Fruit fly (Drosophila melanogaster) whole organism, embryonic: ENCODE measurements around the gene CG31867.

ENCODE experiments used
- CG10979 ChIP-seq: fragments of 200-800 bp; sonication (Bioruptor generic); optimal IDR thresholded peaks from 2 replicates; lab custom pipeline; 2018; ENCODE audit warnings: missing biosample characterization, mild to moderate bottlenecking, missing genetic modification characterization, moderate library complexity
- CG11456 ChIP-seq: fragments of 200-800 bp; sonication (Bioruptor generic); IDR thresholded peaks from 3 replicates; pipeline ENCODE4 v1.3.6; 2022; ENCODE audit warnings: missing biosample characterization, missing genetic modification characterization
- CG12104 ChIP-seq: fragments of 200-800 bp; sonication (Bioruptor generic); optimal IDR thresholded peaks from 3 replicates; lab custom pipeline; 2016; ENCODE audit warnings: missing biosample characterization, missing genetic modification characterization
- CG12155 ChIP-seq: fragments of 200-800 bp; sonication (Bioruptor generic); optimal IDR thresholded peaks from 3 replicates; lab custom pipeline; 2016; ENCODE audit warnings: missing biosample characterization, missing genetic modification characterization
- CG14710 ChIP-seq: fragments of 200-800 bp; sonication (Bioruptor generic); optimal IDR thresholded peaks from 3 replicates; lab custom pipeline; 2019; ENCODE audit warnings: missing biosample characterization, mild to moderate bottlenecking, missing genetic modification characterization, moderate library complexity
- CG1602 ChIP-seq: fragments of 200-800 bp; sonication (Bioruptor generic); optimal IDR thresholded peaks from 3 replicates; lab custom pipeline; 2016; ENCODE audit warnings: missing biosample characterization, missing genetic modification characterization
- CG17328 ChIP-seq: fragments of 200-800 bp; sonication (Bioruptor generic); IDR thresholded peaks from 2 replicates; pipeline ENCODE4 v1.3.6; 2022; ENCODE audit warnings: missing biosample characterization, missing genetic modification characterization
- CG17359 ChIP-seq: fragments of 200-800 bp; sonication (Bioruptor generic); optimal IDR thresholded peaks from 3 replicates; lab custom pipeline; 2018; ENCODE audit warnings: missing biosample characterization, mild to moderate bottlenecking, missing genetic modification characterization, moderate library complexity
- CG17361 ChIP-seq: fragments of 200-800 bp; sonication (Bioruptor generic); IDR thresholded peaks from 3 replicates; pipeline ENCODE4 v1.3.6; 2022; ENCODE audit warnings: missing biosample characterization, missing genetic modification characterization
- CG18262 ChIP-seq: fragments of 200-800 bp; optimal IDR thresholded peaks from 3 replicates; lab custom pipeline; 2019; ENCODE audit warnings: missing biosample characterization, mild to moderate bottlenecking, missing genetic modification characterization, moderate library complexity
- CG2199 ChIP-seq: fragments of 200-800 bp; sonication (Bioruptor generic); IDR thresholded peaks from 3 replicates; pipeline ENCODE4 v1.3.6; 2022; ENCODE audit warnings: missing biosample characterization, missing genetic modification characterization
- CG2202 ChIP-seq: fragments of 200-800 bp; sonication (Bioruptor generic); optimal IDR thresholded peaks from 2 replicates; lab custom pipeline; 2018; ENCODE audit warnings: missing biosample characterization, mild to moderate bottlenecking, missing genetic modification characterization
- CG7839 ChIP-seq: fragments of 200-800 bp; sonication (Bioruptor generic); optimal IDR thresholded peaks from 3 replicates; lab custom pipeline; 2018; ENCODE audit warnings: missing biosample characterization, mild to moderate bottlenecking, missing genetic modification characterization, moderate library complexity
- E2f2 ChIP-seq: fragments of 200-800 bp; sonication (Bioruptor generic); IDR thresholded peaks from 2 replicates; pipeline ENCODE4 v1.3.6; 2022; ENCODE audit warnings: missing biosample characterization, missing genetic modification characterization
- H2.0 ChIP-seq: fragments of 200-800 bp; sonication (Bioruptor generic); IDR thresholded peaks from 2 replicates; pipeline ENCODE4 v1.3.6; 2022; ENCODE audit warnings: missing biosample characterization, missing genetic modification characterization
- Hr3 ChIP-seq: fragments of 200-800 bp; sonication (Bioruptor generic); optimal IDR thresholded peaks from 3 replicates; lab custom pipeline; 2016; ENCODE audit warnings: missing biosample characterization, missing genetic modification characterization
- Sox102F ChIP-seq: fragments of 200-800 bp; sonication (Bioruptor generic); optimal IDR thresholded peaks from 2 replicates; lab custom pipeline; 2018; ENCODE audit warnings: missing biosample characterization, mild to moderate bottlenecking, missing genetic modification characterization, moderate library complexity
- Xbp1 ChIP-seq: fragments of 200-800 bp; sonication (Bioruptor generic); optimal IDR thresholded peaks from 3 replicates; lab custom pipeline; 2016; ENCODE audit warnings: missing biosample characterization, mild to moderate bottlenecking, missing genetic modification characterization
- ara ChIP-seq: fragments of 200-800 bp; sonication (Bioruptor generic); IDR thresholded peaks from 2 replicates; pipeline ENCODE4 v1.3.6; 2022; ENCODE audit warnings: missing biosample characterization, missing genetic modification characterization
- bowl ChIP-seq: fragments of 200-800 bp; sonication (Bioruptor generic); IDR thresholded peaks from 2 replicates; pipeline ENCODE4 v1.3.6; 2022; ENCODE audit warnings: missing biosample characterization, missing genetic modification characterization
- bsh ChIP-seq, 2 experiments: fragments of 200-800 bp; sonication (Bioruptor generic); optimal IDR thresholded peaks; 2 replicates each; lab custom pipeline; 2017 to 2018; ENCODE audit warnings: mild to moderate bottlenecking in 2 of 2, missing biosample characterization in 2 of 2, missing genetic modification characterization in 2 of 2, moderate library complexity in 1 of 2
- chif ChIP-seq, 2 experiments: fragments of 200-800 bp; sonication (Bioruptor generic); optimal IDR thresholded peaks; 3 replicates each; lab custom pipeline; 2016; ENCODE audit warnings: missing biosample characterization in 2 of 2, missing genetic modification characterization in 2 of 2
- chm ChIP-seq: fragments of 200-800 bp; sonication (Bioruptor generic); IDR thresholded peaks from 2 replicates; pipeline ENCODE4 v1.3.6; 2022; ENCODE audit warnings: missing biosample characterization, missing genetic modification characterization
- ci ChIP-seq: fragments of 200-800 bp; sonication (Bioruptor generic); IDR thresholded peaks from 3 replicates; pipeline ENCODE4 v1.3.6; 2022; ENCODE audit warnings: missing biosample characterization, missing genetic modification characterization
- danr ChIP-seq: fragments of 200-800 bp; sonication (Bioruptor generic); IDR thresholded peaks from 2 replicates; pipeline ENCODE4 v1.3.6; 2022; ENCODE audit warnings: missing biosample characterization, missing genetic modification characterization
- fu2 ChIP-seq: fragments of 200-800 bp; sonication (Bioruptor generic); optimal IDR thresholded peaks from 2 replicates; lab custom pipeline; 2016; ENCODE audit warnings: missing biosample characterization, missing genetic modification characterization
- gsb-n ChIP-seq: fragments of 200-800 bp; sonication (Bioruptor generic); optimal IDR thresholded peaks from 3 replicates; lab custom pipeline; 2018; ENCODE audit warnings: missing biosample characterization, mild to moderate bottlenecking, missing genetic modification characterization
- knrl ChIP-seq: fragments of 200-800 bp; sonication (Bioruptor generic); IDR thresholded peaks from 3 replicates; pipeline ENCODE4 v1.3.6; 2022; ENCODE audit warnings: missing biosample characterization, missing genetic modification characterization; ENCODE audit not compliant: partially characterized antibody
- lilli ChIP-seq: fragments of 200-800 bp; sonication (Bioruptor generic); optimal IDR thresholded peaks from 3 replicates; lab custom pipeline; 2016; ENCODE audit warnings: missing biosample characterization, missing genetic modification characterization
- oc ChIP-seq: fragments of 200-800 bp; sonication (Bioruptor generic); optimal IDR thresholded peaks from 2 replicates; lab custom pipeline; 2018; ENCODE audit warnings: missing biosample characterization, mild to moderate bottlenecking, missing genetic modification characterization, moderate library complexity
- peb ChIP-seq: fragments of 200-800 bp; sonication (Bioruptor generic); IDR thresholded peaks from 2 replicates; pipeline ENCODE4 v1.3.6; 2022; ENCODE audit warnings: missing biosample characterization, missing genetic modification characterization
- phol ChIP-seq: fragments of 200-800 bp; sonication (Bioruptor generic); optimal IDR thresholded peaks from 3 replicates; lab custom pipeline; 2018; ENCODE audit warnings: missing biosample characterization, mild to moderate bottlenecking, missing genetic modification characterization, moderate library complexity
- prd ChIP-seq, 3 experiments: fragments of >200 bp in 2 of 3; fragments of 200-800 bp in 1 of 3; sonication (Bioruptor generic) in 1 of 3; optimal IDR thresholded peaks in 2 of 3; IDR thresholded peaks in 1 of 3; 2 replicates in 2 of 3; 3 replicates in 1 of 3; pipeline versions ENCODE4 v1.3.6 to Lab custom; 2017 to 2022; ENCODE audit warnings: missing biosample characterization in 1 of 3, missing genetic modification characterization in 1 of 3
- pum ChIP-seq: fragments of 200-800 bp; sonication (Bioruptor generic); optimal IDR thresholded peaks from 2 replicates; lab custom pipeline; 2016; ENCODE audit warnings: missing biosample characterization, missing genetic modification characterization
- repo ChIP-seq: fragments of 200-800 bp; sonication (Bioruptor generic); optimal IDR thresholded peaks from 2 replicates; lab custom pipeline; 2016; ENCODE audit warnings: missing biosample characterization, missing genetic modification characterization
- run ChIP-seq: fragments of 200-800 bp; sonication (Bioruptor generic); optimal IDR thresholded peaks from 3 replicates; lab custom pipeline; 2018; ENCODE audit warnings: missing biosample characterization, mild to moderate bottlenecking, missing genetic modification characterization
- salm ChIP-seq: fragments of 200-800 bp; sonication (Bioruptor generic); optimal IDR thresholded peaks from 2 replicates; lab custom pipeline; 2018; ENCODE audit warnings: missing biosample characterization, mild to moderate bottlenecking, missing genetic modification characterization
- seq ChIP-seq: fragments of 200-800 bp; sonication (Bioruptor generic); IDR thresholded peaks from 2 replicates; pipeline ENCODE4 v1.3.6; 2022; ENCODE audit warnings: missing biosample characterization, missing genetic modification characterization
- sisA ChIP-seq: fragments of 200-800 bp; sonication (Bioruptor generic); IDR thresholded peaks from 2 replicates; pipeline ENCODE4 v1.3.6; 2022; ENCODE audit warnings: missing biosample characterization, missing genetic modification characterization
- stwl ChIP-seq: fragments of 200-800 bp; sonication (Bioruptor generic); optimal IDR thresholded peaks from 3 replicates; lab custom pipeline; 2018; ENCODE audit warnings: missing biosample characterization, mild to moderate bottlenecking, missing genetic modification characterization, moderate library complexity
- tin ChIP-seq: fragments of 200-800 bp; sonication (Bioruptor generic); optimal IDR thresholded peaks from 3 replicates; lab custom pipeline; 2016; ENCODE audit warnings: missing biosample characterization, missing genetic modification characterization
- tio ChIP-seq: fragments of 200-800 bp; sonication (Bioruptor generic); optimal IDR thresholded peaks from 2 replicates; lab custom pipeline; 2017; ENCODE audit warnings: missing biosample characterization, missing genetic modification characterization, inconsistent platforms
- trh ChIP-seq: fragments of 200-800 bp; sonication (Bioruptor generic); optimal IDR thresholded peaks from 2 replicates; lab custom pipeline; 2016; ENCODE audit warnings: missing biosample characterization, missing genetic modification characterization
- zfh1 ChIP-seq: fragments of 200-800 bp; sonication (Bioruptor generic); IDR thresholded peaks from 3 replicates; pipeline ENCODE4 v1.3.6; 2022; ENCODE audit warnings: missing biosample characterization, missing genetic modification characterization

Gene CG31867

dm6 chr2L:11189116-11189449 is 43.9 kb upstream of the CG31867 start (continued):
- TF ChIP-seq phol = peak; percentile 65
- peak; percentile 17; the same call in 1 of the 2 replicates for TF ChIP-seq E2f2
- peak; percentile 20 for TF ChIP-seq salm (tag; lab: Kevin White, UChicago)
- TF ChIP-seq Hr3 = peak; percentile 56
- TF ChIP-seq ci (GFP tag; lab: Robert Waterston, UW) = 0 out of 3 replicates have a peak, but pooled peaks have one; percentile 13
- peak; percentile 55; the same call in 1 of the 3 replicates for TF ChIP-seq zfh1 (GFP tag; lab: Robert Waterston, UW)
- TF ChIP-seq CG12104 (GFP tag; lab: Kevin White, UChicago) = peak; percentile 14
- no peak for TF ChIP-seq prd (optimal IDR thresholded peaks at IDR 0.05; lab: Kevin White, UChicago)
- TF ChIP-seq prd (GFP tag; IDR thresholded peaks at IDR 0.05; lab: Robert Waterston, UW) = peak; percentile 68
- no peak for TF ChIP-seq run (tag; lab: Kevin White, UChicago)
- TF ChIP-seq knrl = no peak
- TF ChIP-seq CG11456 = no peak
- no peak for TF ChIP-seq CG17359
- peak; percentile 70 for TF ChIP-seq CG14710
- peak; percentile 87 for TF ChIP-seq CG18262 (tag; lab: Kevin White, UChicago)
- TF ChIP-seq bsh (GFP tag; optimal IDR thresholded peaks at IDR 0.05; lab: Kevin White, UChicago) = peak in 1 of 2 experiments; percentile 83
- no peak for TF ChIP-seq repo (GFP tag; lab: Kevin White, UChicago)
- TF ChIP-seq CG17361 (GFP tag; lab: Robert Waterston, UW) = peak; percentile 69
- TF ChIP-seq pum (GFP tag; lab: Kevin White, UChicago) = no peak
- TF ChIP-seq bowl (GFP tag; lab: Robert Waterston, UW) = no peak
- TF ChIP-seq CG12155 (GFP tag; lab: Kevin White, UChicago) = peak; percentile 43
- TF ChIP-seq seq = no peak
- no peak; the same call in 1 of the 2 replicates for TF ChIP-seq danr
- no peak for TF ChIP-seq fu2
- TF ChIP-seq sisA (GFP tag; lab: Robert Waterston, UW) = peak; percentile 27; the same call in 1 of the 2 replicates
- peak; percentile 38 for TF ChIP-seq Sox102F (GFP tag; lab: Kevin White, UChicago)
- peak; percentile 74 for TF ChIP-seq CG1602 (GFP tag; lab: Kevin White, UChicago)
- TF ChIP-seq trh = peak; percentile 42
- no peak for TF ChIP-seq CG2199
- peak; percentile 62 for TF ChIP-seq CG2202
- peak; percentile 38 for TF ChIP-seq stwl (tag; lab: Kevin White, UChicago)
- TF ChIP-seq CG10979 (tag; lab: Kevin White, UChicago) = peak; percentile 83
- no peak for TF ChIP-seq oc (tag; lab: Kevin White, UChicago)
- TF ChIP-seq tin = peak; percentile 35
- TF ChIP-seq lilli (GFP tag; lab: Kevin White, UChicago) = no peak
- peak; percentile 55 for TF ChIP-seq tio (GFP tag; lab: Kevin White, UChicago)
- TF ChIP-seq CG7839 = peak; percentile 59
- TF ChIP-seq CG17328 (GFP tag; lab: Robert Waterston, UW) = peak; percentile 75
- TF ChIP-seq Xbp1 (GFP tag; lab: Kevin White, UChicago) = peak; percentile 32
- TF ChIP-seq peb (GFP tag; lab: Robert Waterston, UW) = peak; percentile 56; the same call in 1 of the 2 replicates
- TF ChIP-seq chm = peak; percentile 79; the same call in 1 of the 2 replicates
- TF ChIP-seq ara (GFP tag; lab: Robert Waterston, UW) = peak; percentile 53
- TF ChIP-seq gsb-n = peak; percentile 77
- peak; percentile 29; the same call in 1 of the 2 replicates for TF ChIP-seq H2.0 (GFP tag; lab: Robert Waterston, UW)
- peak in 1 of 2 experiments; percentile 33 for TF ChIP-seq chif (GFP tag; optimal IDR thresholded peaks at IDR 0.05; lab: Kevin White, UChicago)
- TF ChIP-seq, all 482 proteins: peak for 133
